Worm (Caenorhabditis elegans) whole organism, late embryonic: Measurements from ENCODE around the gene thn-1.

Experiments
- fkh-10 ChIP-seq: fragments of 150-350 bp; optimal IDR thresholded peaks from 2 replicates; lab custom pipeline; 2014; ENCODE audit warnings: missing biosample characterization, missing genetic modification reagents, missing genetic modification characterization
- hlh-8 ChIP-seq: sonication (generic microtip); optimal IDR thresholded peaks from 2 replicates; lab custom pipeline; 2016; ENCODE audit warnings: missing genotype, missing genetic modification characterization, missing compliant biosample characterization
- nhr-11 ChIP-seq: fragments of 150-350 bp; optimal IDR thresholded peaks from 2 replicates; lab custom pipeline; 2014; ENCODE audit warnings: missing biosample characterization, missing genetic modification characterization

DNA sequence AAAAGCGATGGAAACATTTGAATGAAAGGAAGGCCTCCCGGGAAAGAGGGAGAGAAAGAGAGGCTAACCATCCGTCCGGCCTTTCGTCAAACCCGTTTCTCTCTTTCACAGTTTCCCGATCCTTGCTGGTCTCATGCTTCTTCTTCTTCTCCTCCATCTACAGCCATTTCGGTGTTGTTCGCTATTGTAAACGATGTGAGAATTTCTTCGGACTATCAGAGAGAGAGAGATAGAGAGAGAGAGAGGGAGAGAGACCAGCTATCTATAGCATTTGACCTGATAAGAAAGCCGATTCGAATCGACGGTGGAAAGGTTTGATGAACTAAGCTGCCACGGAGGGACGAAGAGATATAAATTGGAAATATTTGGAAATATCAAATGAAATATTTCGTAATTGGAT lies 23.6 kb downstream of the thn-1 start:
- TF ChIP-seq fkh-10, result no peak
- TF ChIP-seq hlh-8 (tag; lab: Kevin White, UChicago), result no peak
- TF ChIP-seq nhr-11 (tag; lab: Kevin White, UChicago), result no peak
